Worm (Caenorhabditis elegans): ENCODE data around the gene fipp-1.

DNA sequence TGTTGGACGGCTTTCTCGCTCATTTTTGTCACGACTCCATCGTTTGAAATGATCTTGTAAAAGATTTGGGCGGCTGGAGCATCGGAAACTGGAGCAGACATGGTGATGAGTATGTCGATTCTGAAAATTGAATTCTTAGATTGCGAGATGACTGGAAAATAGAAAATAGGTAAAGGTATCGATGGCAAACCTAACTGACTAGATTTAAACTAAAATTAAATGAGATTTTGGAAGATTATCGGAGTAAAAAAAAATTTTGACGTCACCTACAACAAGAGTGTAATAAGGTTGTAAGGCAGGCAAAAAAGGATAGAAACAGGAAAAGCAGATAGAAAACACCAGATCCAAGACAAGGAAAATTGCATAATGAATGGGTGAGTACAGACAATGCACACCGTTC is 49.9 kb downstream of the fipp-1 start, which contains the start of gene skr-14:
- TF ChIP-seq tra-4 (tag; optimal IDR thresholded peaks at IDR 0.05) (no peak), scrt-1 (GFP tag; IDR thresholded peaks at IDR 0.05) (no peak), ama-1 (optimal IDR thresholded peaks at IDR 0.05) (no peak), tbx-11 (GFP tag; IDR thresholded peaks at IDR 0.05) (no peak), ceh-13 (GFP tag; optimal IDR thresholded peaks at IDR 0.05) (no peak), hnd-1 (tag; optimal IDR thresholded peaks at IDR 0.05) (no peak)

All from whole organism, early embryonic.